Worm (Caenorhabditis elegans) whole organism, L1 larva: ENCODE measurements around the gene nhr-128.

Source experiments
- F16B12.6 ChIP-seq: fragments of 150-350 bp; optimal IDR thresholded peaks from 2 replicates; lab custom pipeline; 2014; ENCODE audit warnings: missing biosample characterization, missing genetic modification characterization
- Y116A8C.19 ChIP-seq: sonication (generic microtip); optimal IDR thresholded peaks from 2 replicates; lab custom pipeline; 2016; ENCODE audit warnings: missing compliant biosample characterization, missing genetic modification characterization, borderline replicate concordance
- aha-1 ChIP-seq: fragments of 150-350 bp; optimal IDR thresholded peaks from 2 replicates; lab custom pipeline; 2014; ENCODE audit warnings: missing biosample characterization, missing genetic modification characterization
- alr-1 ChIP-seq: fragments of 200-800 bp; sonication (Bioruptor generic); optimal IDR thresholded peaks from 2 replicates; lab custom pipeline; 2018; ENCODE audit warnings: borderline replicate concordance, mild to moderate bottlenecking, missing genetic modification characterization, missing compliant biosample characterization
- aly-2 ChIP-seq: fragments of 150-350 bp; optimal IDR thresholded peaks from 2 replicates; lab custom pipeline; 2014; ENCODE audit warnings: missing biosample characterization, missing genetic modification characterization
- ceh-82 ChIP-seq, 3 experiments: fragments of 150-350 bp in 1 of 3; sonication (generic microtip) in 2 of 3; optimal IDR thresholded peaks; 2 replicates each; lab custom pipeline; 2014 to 2017; ENCODE audit warnings: missing biosample characterization in 3 of 3, missing genetic modification characterization in 3 of 3
- dpl-1 ChIP-seq, 3 experiments: fragments of 150-350 bp in 2 of 3; sonication (generic microtip) in 1 of 3; optimal IDR thresholded peaks; 2 replicates each; lab custom pipeline; 2014 to 2017; ENCODE audit warnings: missing biosample characterization in 3 of 3, missing genetic modification characterization in 3 of 3, missing genetic modification reagents in 3 of 3
- dsc-1 ChIP-seq: sonication (generic microtip); optimal IDR thresholded peaks from 2 replicates; lab custom pipeline; 2016; ENCODE audit warnings: mild to moderate bottlenecking, missing genetic modification characterization, missing compliant biosample characterization
- efl-1 ChIP-seq, 4 experiments: fragments of 150-350 bp; optimal IDR thresholded peaks in 3 of 4; peaks in 1 of 4; 1 replicate in 1 of 4; 2 replicates in 3 of 4; lab custom pipeline; 2014; ENCODE audit warnings: missing biosample characterization in 2 of 4, missing genetic modification characterization in 2 of 4, missing genetic modification reagents in 2 of 4
- efl-3 ChIP-seq: fragments of 200-800 bp; sonication (Bioruptor generic); optimal IDR thresholded peaks from 2 replicates; lab custom pipeline; 2018; ENCODE audit warnings: mild to moderate bottlenecking, missing genetic modification characterization, missing compliant biosample characterization
- egl-13 ChIP-seq: sonication (generic microtip); optimal IDR thresholded peaks from 2 replicates; lab custom pipeline; 2016; ENCODE audit warnings: missing genotype, missing genetic modification reagents, missing genetic modification characterization, missing compliant biosample characterization
- egl-27 ChIP-seq, 2 experiments: fragments of 150-350 bp in 1 of 2; sonication (generic microtip); optimal IDR thresholded peaks; 3 replicates each; lab custom pipeline; 2017 to 2018; ENCODE audit warnings: missing biosample characterization in 2 of 2, missing genetic modification characterization in 2 of 2, missing genetic modification reagents in 2 of 2
- elt-2 ChIP-seq: sonication (generic microtip); optimal IDR thresholded peaks from 2 replicates; lab custom pipeline; 2016; ENCODE audit warnings: missing genetic modification characterization, mild to moderate bottlenecking, inconsistent platforms, missing compliant biosample characterization, missing genetic modification reagents
- ets-5 ChIP-seq: fragments of 200-800 bp; sonication (Bioruptor generic); IDR thresholded peaks from 2 replicates; pipeline ENCODE4 v1.3.6; 2022; ENCODE audit warnings: missing genetic modification characterization, missing compliant biosample characterization
- fkh-8 ChIP-seq: sonication (generic microtip); optimal IDR thresholded peaks from 2 replicates; lab custom pipeline; 2016; ENCODE audit warnings: mild to moderate bottlenecking, missing genetic modification characterization, missing compliant biosample characterization
- hlh-4 ChIP-seq: sonication (generic microtip); optimal IDR thresholded peaks from 2 replicates; lab custom pipeline; 2016; ENCODE audit warnings: mild to moderate bottlenecking, missing genetic modification characterization, missing compliant biosample characterization
- irx-1 ChIP-seq: sonication (generic microtip); optimal IDR thresholded peaks from 2 replicates; lab custom pipeline; 2016; ENCODE audit warnings: missing genetic modification characterization, missing compliant biosample characterization
- lin-35 ChIP-seq, 2 experiments: fragments of 150-350 bp; optimal IDR thresholded peaks; 2 replicates each; lab custom pipeline; 2014; ENCODE audit warnings: missing biosample characterization in 2 of 2, missing genetic modification characterization in 2 of 2, missing genetic modification reagents in 2 of 2
- lir-3 ChIP-seq: sonication (generic microtip); optimal IDR thresholded peaks from 2 replicates; lab custom pipeline; 2016; ENCODE audit warnings: mild to moderate bottlenecking, missing genetic modification characterization, moderate library complexity, missing compliant biosample characterization; ENCODE audit not compliant: poor library complexity
- lsy-2 ChIP-seq, 2 experiments: fragments of 150-350 bp; optimal IDR thresholded peaks; 2 replicates each; lab custom pipeline; 2014; ENCODE audit warnings: missing biosample characterization in 2 of 2, missing genetic modification characterization in 2 of 2
- mdl-1 ChIP-seq, 2 experiments: fragments of 150-350 bp; optimal IDR thresholded peaks; 2 replicates each; lab custom pipeline; 2014 to 2017; ENCODE audit warnings: missing biosample characterization in 2 of 2, missing genetic modification characterization in 2 of 2, inconsistent platforms in 1 of 2
- mef-2 ChIP-seq: fragments of 150-350 bp; optimal IDR thresholded peaks from 2 replicates; lab custom pipeline; 2014; ENCODE audit warnings: missing biosample characterization, missing genetic modification characterization
- mep-1 ChIP-seq: fragments of 150-350 bp; optimal IDR thresholded peaks from 2 replicates; lab custom pipeline; 2014; ENCODE audit warnings: missing biosample characterization, missing genetic modification characterization
- nhr-11 ChIP-seq: fragments of 150-350 bp; optimal IDR thresholded peaks from 2 replicates; lab custom pipeline; 2014; ENCODE audit warnings: missing biosample characterization, missing genetic modification characterization
- nhr-12 ChIP-seq: sonication (generic microtip); optimal IDR thresholded peaks from 2 replicates; lab custom pipeline; 2017; ENCODE audit warnings: missing biosample characterization, missing genetic modification characterization
- nhr-28 ChIP-seq: fragments of 150-350 bp; optimal IDR thresholded peaks from 2 replicates; lab custom pipeline; 2014; ENCODE audit warnings: missing biosample characterization, missing genetic modification characterization
- nhr-77 ChIP-seq: fragments of 150-350 bp; optimal IDR thresholded peaks from 2 replicates; lab custom pipeline; 2014; ENCODE audit warnings: missing biosample characterization, missing genetic modification characterization
- nhr-84 ChIP-seq: sonication (generic microtip); optimal IDR thresholded peaks from 2 replicates; lab custom pipeline; 2017; ENCODE audit warnings: missing biosample characterization, missing genetic modification characterization
- nhr-85 ChIP-seq: sonication (generic microtip); peaks from one replicate; lab custom pipeline; 2016; ENCODE audit warnings: missing genetic modification characterization, inconsistent platforms, missing compliant biosample characterization
- nhr-90 ChIP-seq: sonication (generic microtip); optimal IDR thresholded peaks from 2 replicates; lab custom pipeline; 2016; ENCODE audit warnings: mild to moderate bottlenecking, missing genetic modification characterization, missing compliant biosample characterization; ENCODE audit not compliant: poor library complexity
- pax-3 ChIP-seq: fragments of 200-800 bp; sonication (Bioruptor generic); optimal IDR thresholded peaks from 2 replicates; lab custom pipeline; 2018; ENCODE audit warnings: mild to moderate bottlenecking, missing genetic modification characterization, moderate library complexity, missing compliant biosample characterization
- pqm-1 ChIP-seq: sonication (generic microtip); optimal IDR thresholded peaks from 3 replicates; lab custom pipeline; 2017; ENCODE audit warnings: missing biosample characterization, missing genetic modification characterization
- skn-1 ChIP-seq: fragments of 150-350 bp; optimal IDR thresholded peaks from 2 replicates; lab custom pipeline; 2014; ENCODE audit warnings: missing biosample characterization, missing genetic modification characterization
- snpc-4 ChIP-seq: fragments of 150-350 bp; optimal IDR thresholded peaks from 2 replicates; lab custom pipeline; 2014; ENCODE audit warnings: missing biosample characterization, missing genetic modification characterization
- sptf-1 ChIP-seq: fragments of 150-350 bp; optimal IDR thresholded peaks from 2 replicates; lab custom pipeline; 2014; ENCODE audit warnings: missing biosample characterization, missing genetic modification characterization
- sup-37 ChIP-seq: fragments of 200-800 bp; sonication (Bioruptor generic); optimal IDR thresholded peaks from 2 replicates; lab custom pipeline; 2018; ENCODE audit warnings: mild to moderate bottlenecking, missing genetic modification characterization, missing compliant biosample characterization
- tlp-1 ChIP-seq: fragments of 150-350 bp; optimal IDR thresholded peaks from 2 replicates; lab custom pipeline; 2014; ENCODE audit warnings: missing biosample characterization, missing genetic modification characterization
- unc-130 ChIP-seq: fragments of 150-350 bp; optimal IDR thresholded peaks from 2 replicates; lab custom pipeline; 2017; ENCODE audit warnings: missing biosample characterization, missing genetic modification characterization, inconsistent platforms
- unc-30 ChIP-seq: sonication (generic microtip); optimal IDR thresholded peaks from 2 replicates; lab custom pipeline; 2017; ENCODE audit warnings: missing biosample characterization, missing genetic modification characterization
- unc-62 ChIP-seq: fragments of 150-350 bp; optimal IDR thresholded peaks from 2 replicates; lab custom pipeline; 2014; ENCODE audit warnings: missing biosample characterization, missing genetic modification reagents, missing genetic modification characterization
- unc-98 ChIP-seq: fragments of 200-800 bp; sonication (Bioruptor generic); IDR thresholded peaks from 2 replicates; pipeline ENCODE4 v1.3.6; 2022; ENCODE audit warnings: missing genetic modification characterization, missing compliant biosample characterization
- zip-4 ChIP-seq: fragments of 200-800 bp; sonication (Bioruptor generic); optimal IDR thresholded peaks from 2 replicates; lab custom pipeline; 2018; ENCODE audit warnings: mild to moderate bottlenecking, missing genetic modification characterization, moderate library complexity, missing compliant biosample characterization
- ztf-4 ChIP-seq: fragments of 150-350 bp; optimal IDR thresholded peaks from 2 replicates; lab custom pipeline; 2014; ENCODE audit warnings: missing biosample characterization, missing genetic modification characterization

Gene nhr-128

ce11 chrV:2260660-2261059 is 38.8 kb downstream of the nhr-128 start, which contains the start of gene F41B5.12:
Gene F41B5.12 (plus strand): TSS chrV:2260960.
- TF ChIP-seq nhr-90 (tag; lab: Kevin White, UChicago), result no peak
- no peak for TF ChIP-seq elt-2 (tag; lab: Kevin White, UChicago)
- no peak for TF ChIP-seq aha-1 (tag; lab: Kevin White, UChicago)
- no peak for TF ChIP-seq hlh-4 (tag; lab: Kevin White, UChicago)
- no peak for TF ChIP-seq nhr-84
- no peak for TF ChIP-seq lir-3 (tag; lab: Kevin White, UChicago)
- TF ChIP-seq ztf-4, result no peak
- TF ChIP-seq tlp-1 (tag; lab: Kevin White, UChicago), result no peak
- no peak for TF ChIP-seq Y116A8C.19 (tag; lab: Kevin White, UChicago)
- no peak for TF ChIP-seq unc-62
- TF ChIP-seq nhr-28 (tag; lab: Kevin White, UChicago), result no peak
- no peak for TF ChIP-seq pax-3 (tag; lab: Kevin White, UChicago)
- TF ChIP-seq, all 84 proteins: peak for 0

ce11 chrV:2264455-2264854 is 42.6 kb downstream of the nhr-128 start, which contains the start of gene nhr-183:
Gene nhr-183 (minus strand): TSS chrV:2264634.
- TF ChIP-seq sptf-1 (tag; lab: Kevin White, UChicago) (no peak), efl-3 (GFP tag; lab: Kevin White, UChicago) (no peak), skn-1 (peak; percentile 46), zip-4 (no peak), egl-13 (tag; lab: Kevin White, UChicago) (no peak), ceh-82 (tag; optimal IDR thresholded peaks at IDR 0.05; lab: Kevin White, UChicago) (no peak), egl-27 (tag; optimal IDR thresholded peaks at IDR 0.05; lab: Kevin White, UChicago) (no peak), efl-1 (optimal IDR thresholded peaks at IDR 0.05; lab: Kevin White, UChicago) (no peak), efl-1 (GFP tag; optimal IDR thresholded peaks at IDR 0.05 in 1 of 2; lab: Kevin White, UChicago) (peak in 1 of 2 experiments; percentile 37), mep-1 (tag; lab: Kevin White, UChicago) (no peak), alr-1 (no peak), nhr-12 (tag; lab: Kevin White, UChicago) (no peak), snpc-4 (tag; lab: Kevin White, UChicago) (no peak), nhr-11 (tag; lab: Kevin White, UChicago) (no peak), nhr-77 (tag; lab: Kevin White, UChicago) (no peak), aly-2 (tag; lab: Kevin White, UChicago) (no peak), unc-98 (no peak), fkh-8 (tag; lab: Kevin White, UChicago) (peak; percentile 10), F16B12.6 (tag; lab: Kevin White, UChicago) (no peak), dpl-1 (GFP tag; optimal IDR thresholded peaks at IDR 0.05; lab: Kevin White, UChicago) (no peak), lin-35 (GFP tag; optimal IDR thresholded peaks at IDR 0.05; lab: Kevin White, UChicago) (peak in 1 of 2 experiments; percentile 19)

- no peak for TF ChIP-seq dsc-1 (tag; lab: Kevin White, UChicago)
- TF ChIP-seq efl-1 (optimal IDR thresholded peaks at IDR 0.05; lab: Kevin White, UChicago), result no peak
- peak in 1 of 2 experiments; percentile 88 for TF ChIP-seq efl-1 (GFP tag; optimal IDR thresholded peaks at IDR 0.05 in 1 of 2; lab: Kevin White, UChicago)
Observed at ce11 chrV:2264925-2265324, 43.1 kb downstream of the nhr-128 start.

ce11 chrV:2266958-2267357 is 45.1 kb downstream of the nhr-128 start, which contains the start of gene nhr-275:
Gene nhr-275 (minus strand): TSS chrV:2267058.
- TF ChIP-seq mef-2, result no peak
- no peak for TF ChIP-seq ets-5
- TF ChIP-seq skn-1, result no peak
- TF ChIP-seq lsy-2 (tag; optimal IDR thresholded peaks at IDR 0.05; lab: Kevin White, UChicago), result no peak
- no peak for TF ChIP-seq aly-2 (tag; lab: Kevin White, UChicago)
- TF ChIP-seq mdl-1 (tag; optimal IDR thresholded peaks at IDR 0.05; lab: Kevin White, UChicago), result no peak
- TF ChIP-seq nhr-85 (tag; lab: Kevin White, UChicago), result no peak
- no peak for TF ChIP-seq lin-35 (GFP tag; optimal IDR thresholded peaks at IDR 0.05; lab: Kevin White, UChicago)
- no peak for TF ChIP-seq efl-3 (GFP tag; lab: Kevin White, UChicago)
- TF ChIP-seq unc-98, result no peak
- TF ChIP-seq dpl-1 (GFP tag; optimal IDR thresholded peaks at IDR 0.05; lab: Kevin White, UChicago), result no peak
- no peak for TF ChIP-seq sup-37 (GFP tag; lab: Kevin White, UChicago)
- TF ChIP-seq pqm-1, result no peak
- no peak for TF ChIP-seq unc-30
- no peak for TF ChIP-seq unc-130 (tag; lab: Kevin White, UChicago)
- no peak for TF ChIP-seq irx-1 (tag; lab: Kevin White, UChicago)
